Worm (Caenorhabditis elegans) whole organism, L1 larva: ENCODE measurements around the gene rme-6.
A peak's percentile ranks its signal among the peaks of the same experiment; 100 is the strongest.

Source experiments
- C16A3.4 ChIP-seq: fragments of 150-350 bp; optimal IDR thresholded peaks from 2 replicates; lab custom pipeline; 2014; ENCODE audit warnings: missing biosample characterization, missing genetic modification characterization
- alr-1 ChIP-seq: fragments of 200-800 bp; sonication (Bioruptor generic); optimal IDR thresholded peaks from 2 replicates; lab custom pipeline; 2018; ENCODE audit warnings: borderline replicate concordance, mild to moderate bottlenecking, missing genetic modification characterization, missing compliant biosample characterization
- ceh-82 ChIP-seq, 3 experiments: fragments of 150-350 bp in 1 of 3; sonication (generic microtip) in 2 of 3; optimal IDR thresholded peaks; 2 replicates each; lab custom pipeline; 2014 to 2017; ENCODE audit warnings: missing biosample characterization in 3 of 3, missing genetic modification characterization in 3 of 3
- ceh-90 ChIP-seq: sonication (generic microtip); optimal IDR thresholded peaks from 2 replicates; lab custom pipeline; 2016; ENCODE audit warnings: missing genetic modification characterization, missing compliant biosample characterization
- ces-1 ChIP-seq: fragments of 150-350 bp; optimal IDR thresholded peaks from 2 replicates; lab custom pipeline; 2014; ENCODE audit warnings: missing biosample characterization, missing genetic modification reagents, missing genetic modification characterization
- dpl-1 ChIP-seq, 3 experiments: fragments of 150-350 bp in 2 of 3; sonication (generic microtip) in 1 of 3; optimal IDR thresholded peaks; 2 replicates each; lab custom pipeline; 2014 to 2017; ENCODE audit warnings: missing biosample characterization in 3 of 3, missing genetic modification characterization in 3 of 3, missing genetic modification reagents in 3 of 3
- dsc-1 ChIP-seq: sonication (generic microtip); optimal IDR thresholded peaks from 2 replicates; lab custom pipeline; 2016; ENCODE audit warnings: mild to moderate bottlenecking, missing genetic modification characterization, missing compliant biosample characterization
- efl-1 ChIP-seq, 4 experiments: fragments of 150-350 bp; optimal IDR thresholded peaks in 3 of 4; peaks in 1 of 4; 1 replicate in 1 of 4; 2 replicates in 3 of 4; lab custom pipeline; 2014; ENCODE audit warnings: missing biosample characterization in 2 of 4, missing genetic modification characterization in 2 of 4, missing genetic modification reagents in 2 of 4
- elt-2 ChIP-seq: sonication (generic microtip); optimal IDR thresholded peaks from 2 replicates; lab custom pipeline; 2016; ENCODE audit warnings: missing genetic modification characterization, mild to moderate bottlenecking, inconsistent platforms, missing compliant biosample characterization, missing genetic modification reagents
- ets-5 ChIP-seq: fragments of 200-800 bp; sonication (Bioruptor generic); IDR thresholded peaks from 2 replicates; pipeline ENCODE4 v1.3.6; 2022; ENCODE audit warnings: missing genetic modification characterization, missing compliant biosample characterization
- fkh-8 ChIP-seq: sonication (generic microtip); optimal IDR thresholded peaks from 2 replicates; lab custom pipeline; 2016; ENCODE audit warnings: mild to moderate bottlenecking, missing genetic modification characterization, missing compliant biosample characterization
- grh-1 ChIP-seq: fragments of 200-800 bp; sonication (Bioruptor generic); IDR thresholded peaks from 2 replicates; pipeline ENCODE4 v1.3.6; 2022; ENCODE audit warnings: missing genetic modification reagents, missing genetic modification characterization, missing compliant biosample characterization
- hlh-17 ChIP-seq: fragments of 200-800 bp; sonication (Bioruptor generic); optimal IDR thresholded peaks from 2 replicates; lab custom pipeline; 2018; ENCODE audit warnings: missing genetic modification characterization, mild to moderate bottlenecking, missing compliant biosample characterization, moderate library complexity, borderline replicate concordance
- irx-1 ChIP-seq: sonication (generic microtip); optimal IDR thresholded peaks from 2 replicates; lab custom pipeline; 2016; ENCODE audit warnings: missing genetic modification characterization, missing compliant biosample characterization
- jun-1 ChIP-seq: fragments of 150-350 bp; optimal IDR thresholded peaks from 2 replicates; lab custom pipeline; 2014; ENCODE audit warnings: missing biosample characterization, missing genetic modification reagents, missing genetic modification characterization
- lin-14 ChIP-seq: fragments of 200-800 bp; sonication (Bioruptor generic); optimal IDR thresholded peaks from 2 replicates; lab custom pipeline; 2018; ENCODE audit warnings: mild to moderate bottlenecking, missing genetic modification characterization, moderate library complexity, missing compliant biosample characterization
- lin-15B ChIP-seq: fragments of 150-350 bp; sonication (generic microtip); optimal IDR thresholded peaks from 3 replicates; lab custom pipeline; 2014; ENCODE audit warnings: missing biosample characterization, missing genetic modification characterization
- lin-35 ChIP-seq, 2 experiments: fragments of 150-350 bp; optimal IDR thresholded peaks; 2 replicates each; lab custom pipeline; 2014; ENCODE audit warnings: missing biosample characterization in 2 of 2, missing genetic modification characterization in 2 of 2, missing genetic modification reagents in 2 of 2
- mdl-1 ChIP-seq, 2 experiments: fragments of 150-350 bp; optimal IDR thresholded peaks; 2 replicates each; lab custom pipeline; 2014 to 2017; ENCODE audit warnings: missing biosample characterization in 2 of 2, missing genetic modification characterization in 2 of 2, inconsistent platforms in 1 of 2
- nhr-237 ChIP-seq: fragments of 150-350 bp; optimal IDR thresholded peaks from 2 replicates; lab custom pipeline; 2014; ENCODE audit warnings: missing biosample characterization, missing genetic modification characterization
- nhr-71 ChIP-seq: sonication (generic microtip); optimal IDR thresholded peaks from 2 replicates; lab custom pipeline; 2016; ENCODE audit warnings: mild to moderate bottlenecking, missing genetic modification characterization, moderate library complexity, missing compliant biosample characterization
- nhr-76 ChIP-seq: sonication (generic microtip); optimal IDR thresholded peaks from 2 replicates; lab custom pipeline; 2017; ENCODE audit warnings: missing biosample characterization, missing genetic modification characterization
- nhr-77 ChIP-seq: fragments of 150-350 bp; optimal IDR thresholded peaks from 2 replicates; lab custom pipeline; 2014; ENCODE audit warnings: missing biosample characterization, missing genetic modification characterization
- nhr-85 ChIP-seq: sonication (generic microtip); peaks from one replicate; lab custom pipeline; 2016; ENCODE audit warnings: missing genetic modification characterization, inconsistent platforms, missing compliant biosample characterization
- nhr-90 ChIP-seq: sonication (generic microtip); optimal IDR thresholded peaks from 2 replicates; lab custom pipeline; 2016; ENCODE audit warnings: mild to moderate bottlenecking, missing genetic modification characterization, missing compliant biosample characterization; ENCODE audit not compliant: poor library complexity
- pqm-1 ChIP-seq: sonication (generic microtip); optimal IDR thresholded peaks from 3 replicates; lab custom pipeline; 2017; ENCODE audit warnings: missing biosample characterization, missing genetic modification characterization
- rnt-1 ChIP-seq: sonication (generic microtip); optimal IDR thresholded peaks from 2 replicates; lab custom pipeline; 2016; ENCODE audit warnings: mild to moderate bottlenecking, missing genetic modification characterization, moderate library complexity, missing compliant biosample characterization
- swsn-7 ChIP-seq: sonication (generic microtip); optimal IDR thresholded peaks from 2 replicates; lab custom pipeline; 2016; ENCODE audit warnings: missing genetic modification characterization, missing compliant biosample characterization
- unc-62 ChIP-seq: fragments of 150-350 bp; optimal IDR thresholded peaks from 2 replicates; lab custom pipeline; 2014; ENCODE audit warnings: missing biosample characterization, missing genetic modification reagents, missing genetic modification characterization
- unc-98 ChIP-seq: fragments of 200-800 bp; sonication (Bioruptor generic); IDR thresholded peaks from 2 replicates; pipeline ENCODE4 v1.3.6; 2022; ENCODE audit warnings: missing genetic modification characterization, missing compliant biosample characterization
- xbp-1 ChIP-seq: sonication (generic microtip); optimal IDR thresholded peaks from 2 replicates; lab custom pipeline; 2016; ENCODE audit warnings: missing genetic modification characterization, missing compliant biosample characterization
- zip-4 ChIP-seq: fragments of 200-800 bp; sonication (Bioruptor generic); optimal IDR thresholded peaks from 2 replicates; lab custom pipeline; 2018; ENCODE audit warnings: mild to moderate bottlenecking, missing genetic modification characterization, moderate library complexity, missing compliant biosample characterization

The rme-6 gene

DNA sequence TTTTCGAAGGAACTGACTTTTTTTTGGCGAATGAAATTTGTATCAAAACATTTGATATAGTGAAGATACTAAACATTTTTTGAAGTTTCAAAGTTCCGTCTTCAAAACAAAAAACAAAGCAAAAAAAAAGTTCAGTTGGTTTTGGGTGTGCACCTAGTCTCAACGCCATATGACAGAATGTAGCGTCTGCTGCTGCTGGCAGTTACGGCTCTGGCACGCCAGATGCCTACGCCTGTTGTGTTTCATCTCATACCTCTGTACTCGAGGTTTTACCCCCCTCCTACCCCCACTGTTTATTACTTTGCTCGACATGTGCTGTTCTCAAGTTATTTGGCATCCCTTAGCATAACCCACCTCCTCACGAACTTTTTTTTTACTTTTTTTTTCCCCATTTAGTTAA lies 13.8 kb downstream of the rme-6 start:
- TF ChIP-seq nhr-237 (tag; lab: Kevin White, UChicago) (no peak), zip-4 (GFP tag; lab: Kevin White, UChicago) (no peak), nhr-77 (tag; lab: Kevin White, UChicago) (no peak), xbp-1 (tag; lab: Kevin White, UChicago) (no peak), dsc-1 (tag; lab: Kevin White, UChicago) (no peak), nhr-71 (tag; lab: Kevin White, UChicago) (peak; percentile 38), nhr-90 (tag; lab: Kevin White, UChicago) (no peak), unc-98 (no peak), elt-2 (tag; lab: Kevin White, UChicago) (no peak), lin-14 (GFP tag; lab: Kevin White, UChicago) (peak; percentile 51), irx-1 (tag; lab: Kevin White, UChicago) (no peak), rnt-1 (peak; percentile 55), C16A3.4 (tag; lab: Kevin White, UChicago) (no peak)

DNA sequence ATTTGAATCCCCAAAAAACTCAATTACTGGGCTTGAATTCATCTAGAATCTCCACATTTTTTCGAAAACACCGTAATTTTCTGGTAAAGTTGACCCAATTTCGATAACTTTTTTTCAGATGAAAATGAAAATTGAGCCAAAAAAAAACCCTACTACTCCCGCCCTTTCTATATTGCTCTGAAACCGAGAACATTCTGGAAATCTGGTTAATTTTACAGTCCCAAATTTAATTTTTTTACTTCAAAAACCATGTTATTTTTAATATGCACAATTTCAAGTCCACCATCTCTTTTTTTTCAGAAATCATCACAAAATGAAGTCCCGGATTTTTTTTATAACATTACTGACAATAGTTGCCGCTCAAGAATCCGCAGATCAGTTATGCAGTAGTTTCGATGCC lies 14.7 kb downstream of the rme-6 start, which contains the start of gene C05D9.3:
TSS of gene C05D9.3 (plus strand) at position 301 of the 400 bp plus-strand sequence.
- TF ChIP-seq lin-35 (GFP tag; optimal IDR thresholded peaks at IDR 0.05; lab: Kevin White, UChicago) (no peak), elt-2 (tag; lab: Kevin White, UChicago) (no peak), unc-62 (GFP tag; lab: Kevin White, UChicago) (no peak), hlh-17 (GFP tag; lab: Kevin White, UChicago) (no peak), nhr-85 (tag; lab: Kevin White, UChicago) (no peak), ceh-82 (tag; optimal IDR thresholded peaks at IDR 0.05; lab: Kevin White, UChicago) (no peak), pqm-1 (tag; lab: Kevin White, UChicago) (no peak), swsn-7 (tag; lab: Kevin White, UChicago) (no peak)

DNA sequence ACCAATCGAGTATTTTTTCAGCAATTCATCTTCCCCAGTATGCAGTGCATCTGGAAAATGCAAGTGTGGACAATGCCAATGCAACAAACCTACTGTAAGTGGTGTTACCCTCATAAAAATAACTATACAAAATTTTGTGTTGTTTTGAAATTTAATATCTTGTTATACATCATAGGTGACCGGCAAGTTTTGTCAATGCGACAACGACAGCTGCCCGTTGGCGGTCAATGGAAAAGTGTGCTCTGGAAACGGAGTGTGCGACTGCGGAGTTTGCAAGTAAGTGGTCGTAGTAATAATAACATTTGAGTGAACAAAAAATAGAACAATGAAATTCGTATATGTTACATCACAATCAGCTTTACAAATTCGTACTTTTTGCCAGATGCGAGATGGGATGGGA lies 18.3 kb downstream of the rme-6 start:
- TF ChIP-seq fkh-8 (tag; lab: Kevin White, UChicago) = no peak
- TF ChIP-seq jun-1 (tag; lab: Kevin White, UChicago) = no peak
- TF ChIP-seq nhr-76 (tag; lab: Kevin White, UChicago) = no peak
- TF ChIP-seq alr-1 (tag; lab: Kevin White, UChicago) = no peak
- no peak for TF ChIP-seq ceh-90 (tag; lab: Kevin White, UChicago)
- TF ChIP-seq dsc-1 (tag; lab: Kevin White, UChicago) = no peak
- TF ChIP-seq lin-15B (tag; lab: Kevin White, UChicago) = no peak
- TF ChIP-seq nhr-77 (tag; lab: Kevin White, UChicago) = no peak
- TF ChIP-seq C16A3.4 (tag; lab: Kevin White, UChicago) = no peak
- TF ChIP-seq efl-1 (optimal IDR thresholded peaks at IDR 0.05; lab: Kevin White, UChicago) = no peak
- TF ChIP-seq efl-1 (GFP tag; optimal IDR thresholded peaks at IDR 0.05 in 1 of 2; lab: Kevin White, UChicago) = no peak
- TF ChIP-seq elt-2 (tag; lab: Kevin White, UChicago) = no peak
- no peak for TF ChIP-seq grh-1 (GFP tag; lab: Robert Waterston, UW)
- no peak for TF ChIP-seq dpl-1 (GFP tag; optimal IDR thresholded peaks at IDR 0.05; lab: Kevin White, UChicago)
- no peak for TF ChIP-seq mdl-1 (tag; optimal IDR thresholded peaks at IDR 0.05; lab: Kevin White, UChicago)
- TF ChIP-seq nhr-85 (tag; lab: Kevin White, UChicago) = no peak
- TF ChIP-seq hlh-17 (GFP tag; lab: Kevin White, UChicago) = no peak
- TF ChIP-seq ces-1 (GFP tag; lab: Kevin White, UChicago) = no peak
- TF ChIP-seq ets-5 (GFP tag; lab: Robert Waterston, UW) = no peak

DNA sequence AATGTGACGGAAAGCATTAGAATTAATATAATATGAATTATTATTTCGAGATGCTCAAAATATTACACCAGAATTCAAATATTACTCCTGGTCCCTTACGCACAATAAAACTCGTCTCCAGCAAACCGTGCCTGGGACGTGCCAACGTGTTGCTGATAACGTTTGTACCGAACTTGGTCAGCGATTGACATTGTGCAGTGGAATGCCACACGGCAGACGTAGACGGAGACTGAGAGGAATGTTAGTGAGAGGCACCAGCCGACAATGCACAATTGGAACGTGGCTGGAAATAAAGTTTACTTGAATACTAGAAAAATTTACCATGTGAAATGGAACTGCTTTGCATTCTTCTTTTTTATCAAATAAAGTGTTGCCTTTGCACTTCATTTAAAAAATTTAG lies 20.3 kb downstream of the rme-6 start:
- TF ChIP-seq ces-1 (GFP tag; lab: Kevin White, UChicago) (no peak), efl-1 (optimal IDR thresholded peaks at IDR 0.05; lab: Kevin White, UChicago) (no peak), efl-1 (GFP tag; optimal IDR thresholded peaks at IDR 0.05 in 1 of 2; lab: Kevin White, UChicago) (peak in 1 of 2 experiments; percentile 39)
- TF ChIP-seq, all 84 proteins: peak for 1
